Fruit fly (Drosophila melanogaster): ENCODE measurements around the gene CG33191.

DNA sequence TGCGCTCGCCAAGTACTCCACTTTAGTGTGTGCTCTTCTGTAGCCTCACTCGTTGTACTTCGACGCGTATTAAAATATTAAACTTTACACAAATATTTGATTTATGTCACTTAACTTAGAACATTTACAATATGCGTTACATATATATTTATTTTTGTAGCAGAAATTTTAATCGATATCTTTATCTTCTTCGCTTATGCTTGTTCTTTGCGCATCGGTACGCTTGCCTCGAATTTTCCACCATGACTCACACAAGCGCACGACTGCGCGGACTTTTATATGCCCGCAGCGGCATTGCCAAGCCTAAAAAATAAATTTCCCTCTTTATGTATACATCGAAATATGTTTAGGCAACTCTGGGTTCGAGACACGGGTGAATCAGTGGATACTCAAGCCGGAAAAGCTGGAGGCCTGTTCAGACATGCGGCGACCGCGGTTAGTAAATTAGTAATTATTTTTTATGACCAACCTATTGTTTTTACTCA, 40.7 kb upstream of the CG33191 start, which contains the start of gene aqz:
- TF ChIP-seq CG14711 (tag; optimal IDR thresholded peaks at IDR 0.05): peak; percentile 100
- TF ChIP-seq cic (GFP tag; optimal IDR thresholded peaks at IDR 0.05): peak; percentile 73

All from whole organism, adult.